Worm (Caenorhabditis elegans): ENCODE data around the gene dlc-5.

ce11 chrIV:6427223-6427622 lies 10.8 kb upstream of the dlc-5 start:
- no peak for TF ChIP-seq pha-4 (tag; optimal IDR thresholded peaks at IDR 0.05)
- no peak for TF ChIP-seq ceh-22 (tag; optimal IDR thresholded peaks at IDR 0.05)
- TF ChIP-seq ceh-31 (tag; optimal IDR thresholded peaks at IDR 0.05), result no peak
- no peak for TF ChIP-seq ttx-3 (tag; optimal IDR thresholded peaks at IDR 0.05)
- TF ChIP-seq ceh-45 (GFP tag; IDR thresholded peaks at IDR 0.05), result no peak
- no peak for TF ChIP-seq F13H6.1 (tag; optimal IDR thresholded peaks at IDR 0.05)
- no peak for TF ChIP-seq tbx-2 (tag; optimal IDR thresholded peaks at IDR 0.05)
- TF ChIP-seq ref-2 (tag; optimal IDR thresholded peaks at IDR 0.05), result no peak

Measured in whole organism, late embryonic.